Fruit fly (Drosophila melanogaster): Measurements from ENCODE around the gene Mhcl.
A peak's percentile ranks its signal among the peaks of the same experiment; 100 is the strongest.

The Mhcl gene

dm6 chr3R:16097661-16098329, 766 bp downstream of the Mhcl start (continued):
- TF ChIP-seq CG13296 (GFP tag; optimal IDR thresholded peaks at IDR 0.05): peak; percentile 19
- TF ChIP-seq ato (GFP tag; IDR thresholded peaks at IDR 0.05; ENCODE audit: partially characterized antibody): no peak
- peak; percentile 25 for TF ChIP-seq CG3163 (GFP tag; optimal IDR thresholded peaks at IDR 0.05)
- peak; percentile 37; the same call in 1 of the 3 replicates for TF ChIP-seq CG6175 (GFP tag; IDR thresholded peaks at IDR 0.05)
- TF ChIP-seq CG12659 (GFP tag; optimal IDR thresholded peaks at IDR 0.05): peak; percentile 53
- TF ChIP-seq NK7.1 (GFP tag; optimal IDR thresholded peaks at IDR 0.05): peak; percentile 55
- peak; percentile 48 for TF ChIP-seq CG9817 (tag; optimal IDR thresholded peaks at IDR 0.05)
- peak; percentile 55; the same call in 1 of the 2 replicates for TF ChIP-seq Rfx (GFP tag; IDR thresholded peaks at IDR 0.05)
- peak; percentile 57 for TF ChIP-seq CG14050 (GFP tag; IDR thresholded peaks at IDR 0.05)
- peak; percentile 75 for TF ChIP-seq ind (GFP tag; optimal IDR thresholded peaks at IDR 0.05)
- peak; percentile 56 for TF ChIP-seq CG3407 (GFP tag; optimal IDR thresholded peaks at IDR 0.05)
- peak; percentile 72 for TF ChIP-seq CG12219 (GFP tag; optimal IDR thresholded peaks at IDR 0.05)
- peak; percentile 62 for TF ChIP-seq lilli (GFP tag; optimal IDR thresholded peaks at IDR 0.05)
- peak; percentile 38 for TF ChIP-seq Sry-δ (GFP tag; optimal IDR thresholded peaks at IDR 0.05)
- no peak for TF ChIP-seq Dll (GFP tag; IDR thresholded peaks at IDR 0.05; ENCODE audit: partially characterized antibody)
- TF ChIP-seq Blimp-1 (GFP tag; optimal IDR thresholded peaks at IDR 0.05): peak; percentile 86
- TF ChIP-seq vnd (GFP tag; IDR thresholded peaks at IDR 0.05; ENCODE audit: partially characterized antibody): peak; percentile 45; the same call in 1 of the 3 replicates
- peak; percentile 70 for TF ChIP-seq ATbp (GFP tag; optimal IDR thresholded peaks at IDR 0.05)
- TF ChIP-seq CG7928 (GFP tag; optimal IDR thresholded peaks at IDR 0.05): no peak
- peak; percentile 90 for TF ChIP-seq zfh1 (GFP tag; IDR thresholded peaks at IDR 0.05)
- no peak for TF ChIP-seq Taf1 (GFP tag; IDR thresholded peaks at IDR 0.05)
- TF ChIP-seq CG8359 (GFP tag; optimal IDR thresholded peaks at IDR 0.05; ENCODE audit: borderline replicate concordance): peak; percentile 64
- peak; percentile 60 for TF ChIP-seq CG10462 (GFP tag; optimal IDR thresholded peaks at IDR 0.05)
- no peak for TF ChIP-seq schlank (tag; optimal IDR thresholded peaks at IDR 0.05)
- TF ChIP-seq CG15514 (GFP tag; optimal IDR thresholded peaks at IDR 0.05): no peak
- TF ChIP-seq CG31441 (GFP tag; IDR thresholded peaks at IDR 0.05): peak; percentile 80
- TF ChIP-seq jumu (GFP tag; optimal IDR thresholded peaks at IDR 0.05): peak; percentile 72
- no peak for TF ChIP-seq h (optimal IDR thresholded peaks at IDR 0.05)
- no peak for TF ChIP-seq CG7963 (GFP tag; IDR thresholded peaks at IDR 0.05; ENCODE audit: partially characterized antibody)
- TF ChIP-seq CG18764 (GFP tag; optimal IDR thresholded peaks at IDR 0.05): peak; percentile 47
- TF ChIP-seq ase (GFP tag; IDR thresholded peaks at IDR 0.05): peak; percentile 65; the same call in 2 of the 3 replicates
- TF ChIP-seq CG11456 (GFP tag; IDR thresholded peaks at IDR 0.05): peak; percentile 56; the same call in 1 of the 3 replicates
- peak; percentile 77 for TF ChIP-seq CG30403 (GFP tag; optimal IDR thresholded peaks at IDR 0.05)
- TF ChIP-seq CG10543 (GFP tag; optimal IDR thresholded peaks at IDR 0.05): no peak
- TF ChIP-seq tna (GFP tag; IDR thresholded peaks at IDR 0.05; ENCODE audit: partially characterized antibody): no peak
- TF ChIP-seq CoRest (tag; optimal IDR thresholded peaks at IDR 0.05): peak; percentile 74
- peak; percentile 27 for TF ChIP-seq Fer1 (GFP tag; optimal IDR thresholded peaks at IDR 0.05)
- TF ChIP-seq salm (tag; optimal IDR thresholded peaks at IDR 0.05): peak; percentile 60
- no peak for TF ChIP-seq CG10431 (GFP tag; optimal IDR thresholded peaks at IDR 0.05)
- no peak for TF ChIP-seq CG13287 (GFP tag; IDR thresholded peaks at IDR 0.05; ENCODE audit: partially characterized antibody)
- peak; percentile 96 for TF ChIP-seq lbe (GFP tag; optimal IDR thresholded peaks at IDR 0.05)
- TF ChIP-seq tap (tag; optimal IDR thresholded peaks at IDR 0.05): peak; percentile 70
- TF ChIP-seq C15 (GFP tag; IDR thresholded peaks at IDR 0.05): no peak
- TF ChIP-seq stc (GFP tag; IDR thresholded peaks at IDR 0.05): peak; percentile 53
- TF ChIP-seq CG10147 (GFP tag; optimal IDR thresholded peaks at IDR 0.05): peak; percentile 38
- TF ChIP-seq CG2875 (GFP tag; optimal IDR thresholded peaks at IDR 0.05): peak; percentile 66
- peak; percentile 56 for TF ChIP-seq dimm (GFP tag; IDR thresholded peaks at IDR 0.05)
- TF ChIP-seq Trl (optimal IDR thresholded peaks at IDR 0.05): no peak
- peak; percentile 74 for TF ChIP-seq Trl (GFP tag; optimal IDR thresholded peaks at IDR 0.05)
